Fruit fly (Drosophila melanogaster) whole organism: ENCODE results near the gene Acbp3.

Source experiments
- CG8478 ChIP-seq: fragments of >200 bp; optimal IDR thresholded peaks from 2 replicates; lab custom pipeline; 2018; ENCODE audit warnings: inconsistent platforms
- EcR ChIP-seq, 2 experiments: fragments of >200 bp; optimal IDR thresholded peaks; 2 replicates each; lab custom pipeline; 2017; ENCODE audit warnings: missing biosample characterization in 2 of 2, missing genetic modification characterization in 2 of 2, missing genetic modification reagents in 2 of 2
- pan ChIP-seq: fragments of >200 bp; optimal IDR thresholded peaks from 2 replicates; lab custom pipeline; 2017
- psq ChIP-seq: fragments of >200 bp; optimal IDR thresholded peaks from 2 replicates; lab custom pipeline; 2017
- usp ChIP-seq: fragments of >200 bp; optimal IDR thresholded peaks from 2 replicates; lab custom pipeline; 2017; ENCODE audit warnings: missing biosample characterization, missing genetic modification characterization, mixed read lengths

dm6 chr3L:7086558-7087059 lies 44.1 kb upstream of the Acbp3 start, which contains the start of gene Cpr65Ea:
- TF ChIP-seq CG8478 (lab: Kevin White, UChicago) = no peak
- no peak for TF ChIP-seq psq (lab: Kevin White, UChicago)
- TF ChIP-seq EcR (GFP tag; optimal IDR thresholded peaks at IDR 0.05; lab: Kevin White, UChicago) = no peak
- TF ChIP-seq usp (GFP tag; lab: Kevin White, UChicago) = no peak
- TF ChIP-seq pan = no peak
